Fruit fly (Drosophila melanogaster) S2 (cell line): ENCODE measurements around the gene CG11398.

Source experiments
- CG8478 ChIP-seq: fragments of >200 bp; optimal IDR thresholded peaks from 2 replicates; lab custom pipeline; 2018
- CTCF ChIP-seq, 2 experiments: fragments of >200 bp; optimal IDR thresholded peaks; 2 replicates each; lab custom pipeline; 2018

DNA sequence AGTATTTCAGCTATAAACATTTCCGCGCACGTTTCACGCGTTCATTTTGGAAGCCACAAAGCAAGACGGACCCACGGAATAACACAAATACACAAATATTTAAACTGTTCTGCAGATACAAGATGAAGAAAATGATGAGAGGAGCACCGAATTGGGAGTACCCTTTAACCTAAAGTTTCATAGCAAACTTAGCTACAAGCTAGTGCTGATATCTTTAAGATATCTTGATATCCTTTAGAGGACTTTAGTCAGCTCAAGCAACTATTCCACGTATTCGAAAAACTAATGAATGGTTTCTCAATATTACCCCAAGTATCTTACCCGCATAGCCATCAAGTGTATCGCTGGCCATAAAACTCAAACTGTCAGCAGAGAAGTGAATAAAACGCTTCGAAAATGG is 41.2 kb upstream of the CG11398 start:
- TF ChIP-seq CTCF (optimal IDR thresholded peaks at IDR 0.05; lab: Kevin White, UChicago), result no peak
- TF ChIP-seq CG8478 (lab: Kevin White, UChicago), result no peak
